Worm (Caenorhabditis elegans): ENCODE data around the gene T20D4.12.

- TF ChIP-seq snpc-4 (GFP tag; optimal IDR thresholded peaks at IDR 0.05) (no peak), snpc-4 (tag; optimal IDR thresholded peaks at IDR 0.05) (no peak), nfya-1 (tag; optimal IDR thresholded peaks at IDR 0.05; ENCODE audit: borderline replicate concordance, insufficient read depth) (no peak), unc-62 (GFP tag; optimal IDR thresholded peaks at IDR 0.05) (no peak), gei-17 (GFP tag; optimal IDR thresholded peaks at IDR 0.05) (no peak)
These were observed 39.8 kb upstream of the T20D4.12 start, which contains the start of gene scrm-3 for ce11 chrV:3357106-3357505.
